Fruit fly (Drosophila melanogaster): ENCODE measurements around the gene CG10616.

The CG10616 gene

dm6 chr3L:12519315-12519714 lies 47.8 kb downstream of the CG10616 start (continued):
- TF ChIP-seq CG10209 (GFP tag; optimal IDR thresholded peaks at IDR 0.05), result no peak
- TF ChIP-seq br (optimal IDR thresholded peaks at IDR 0.05), result no peak
- no peak for TF ChIP-seq HmgD (GFP tag; optimal IDR thresholded peaks at IDR 0.05)
- no peak for TF ChIP-seq seq (GFP tag; IDR thresholded peaks at IDR 0.05)
- TF ChIP-seq CG9932 (GFP tag; IDR thresholded peaks at IDR 0.05), result no peak
- TF ChIP-seq GATAe (GFP tag; conservative IDR thresholded peaks at IDR 0.05), result 0 out of 2 replicates have a peak, but pooled peaks have one; percentile 24
- TF ChIP-seq exex (tag; optimal IDR thresholded peaks at IDR 0.05), result peak; percentile 72
- TF ChIP-seq aop (GFP tag; IDR thresholded peaks at IDR 0.05), result no peak
- no peak for TF ChIP-seq chif (GFP tag; optimal IDR thresholded peaks at IDR 0.05)
- TF ChIP-seq CG7556 (GFP tag; optimal IDR thresholded peaks at IDR 0.05), result no peak
- no peak for TF ChIP-seq ato (GFP tag; IDR thresholded peaks at IDR 0.05; ENCODE audit: partially characterized antibody)
- no peak for TF ChIP-seq CG15269 (tag; optimal IDR thresholded peaks at IDR 0.05)
- no peak for TF ChIP-seq toy (GFP tag; IDR thresholded peaks at IDR 0.05)
- TF ChIP-seq CG18476 (GFP tag; optimal IDR thresholded peaks at IDR 0.05), result no peak
- TF ChIP-seq bcd (GFP tag; optimal IDR thresholded peaks at IDR 0.05), result no peak
- no peak for TF ChIP-seq CG11560 (tag; IDR thresholded peaks at IDR 0.05)
- peak; percentile 67 for TF ChIP-seq sug (tag; optimal IDR thresholded peaks at IDR 0.05)
- TF ChIP-seq usp (GFP tag; optimal IDR thresholded peaks at IDR 0.05), result no peak
- TF ChIP-seq CG4820 (GFP tag; optimal IDR thresholded peaks at IDR 0.05), result no peak
- TF ChIP-seq Nf-YC (tag; optimal IDR thresholded peaks at IDR 0.05), result no peak
- TF ChIP-seq NfI (GFP tag; optimal IDR thresholded peaks at IDR 0.05), result no peak
- no peak for TF ChIP-seq vfl (GFP tag; optimal IDR thresholded peaks at IDR 0.05)
- no peak for TF ChIP-seq al (GFP tag; IDR thresholded peaks at IDR 0.05)
- no peak for TF ChIP-seq gsb (GFP tag; IDR thresholded peaks at IDR 0.05)
- TF ChIP-seq CG15514 (GFP tag; optimal IDR thresholded peaks at IDR 0.05), result peak; percentile 81
- no peak for TF ChIP-seq eve (GFP tag; optimal IDR thresholded peaks at IDR 0.05)
- TF ChIP-seq CG14710 (tag; optimal IDR thresholded peaks at IDR 0.05), result no peak
- no peak for TF ChIP-seq sisA (GFP tag; IDR thresholded peaks at IDR 0.05)
- no peak for TF ChIP-seq CG16813 (GFP tag; IDR thresholded peaks at IDR 0.05; ENCODE audit: partially characterized antibody)
- no peak for TF ChIP-seq Dll (GFP tag; IDR thresholded peaks at IDR 0.05; ENCODE audit: partially characterized antibody)
- no peak for TF ChIP-seq lov (optimal IDR thresholded peaks at IDR 0.05)
- TF ChIP-seq lov (GFP tag; IDR thresholded peaks at IDR 0.05), result no peak
- TF ChIP-seq fd3F (GFP tag; optimal IDR thresholded peaks at IDR 0.05), result no peak
- no peak for TF ChIP-seq so (GFP tag; IDR thresholded peaks at IDR 0.05)
- peak; percentile 64 for TF ChIP-seq Deaf1 (tag; optimal IDR thresholded peaks at IDR 0.05)
- TF ChIP-seq CG9817 (tag; optimal IDR thresholded peaks at IDR 0.05), result no peak
- TF ChIP-seq Nf-YB (GFP tag; optimal IDR thresholded peaks at IDR 0.05), result no peak
- no peak for TF ChIP-seq lilli (GFP tag; optimal IDR thresholded peaks at IDR 0.05)
- TF ChIP-seq zen (tag; optimal IDR thresholded peaks at IDR 0.05), result no peak
- no peak for TF ChIP-seq Fer2 (tag; optimal IDR thresholded peaks at IDR 0.05)
- TF ChIP-seq CG34376 (GFP tag; optimal IDR thresholded peaks at IDR 0.05), result peak; percentile 62
- no peak for TF ChIP-seq D19A (tag; optimal IDR thresholded peaks at IDR 0.05)
- TF ChIP-seq CG11723 (GFP tag; optimal IDR thresholded peaks at IDR 0.05), result no peak
- peak; percentile 17 for TF ChIP-seq HmgZ (tag; optimal IDR thresholded peaks at IDR 0.05)
- TF ChIP-seq Mad (GFP tag; optimal IDR thresholded peaks at IDR 0.05), result no peak
